Worm (Caenorhabditis elegans): ENCODE data around the gene F55C9.3.

Gene F55C9.3

ce11 chrV:19262349-19262748 lies 25.6 kb downstream of the F55C9.3 start, which contains the start of gene F21D9.2:
Gene F21D9.2, minus strand, starts transcription at chrV:19262449.
- TF ChIP-seq odd-2 (tag; optimal IDR thresholded peaks at IDR 0.05) (no peak), lim-6 (tag; optimal IDR thresholded peaks at IDR 0.05) (no peak), pros-1 (tag; optimal IDR thresholded peaks at IDR 0.05) (no peak), ceh-31 (tag; optimal IDR thresholded peaks at IDR 0.05) (no peak), syd-9 (tag; optimal IDR thresholded peaks at IDR 0.05) (no peak), ztf-16 (tag; optimal IDR thresholded peaks at IDR 0.05) (no peak), fkh-6 (tag; optimal IDR thresholded peaks at IDR 0.05) (no peak), ref-2 (tag; optimal IDR thresholded peaks at IDR 0.05) (no peak), npax-4 (tag; optimal IDR thresholded peaks at IDR 0.05) (no peak), hlh-30 (tag; optimal IDR thresholded peaks at IDR 0.05; ENCODE audit: insufficient read depth) (no peak), ceh-19 (GFP tag; optimal IDR thresholded peaks at IDR 0.05) (no peak), sox-4 (tag; optimal IDR thresholded peaks at IDR 0.05) (no peak), tbx-7 (tag; optimal IDR thresholded peaks at IDR 0.05) (no peak), ceh-9 (tag; optimal IDR thresholded peaks at IDR 0.05) (no peak), madf-2 (tag; optimal IDR thresholded peaks at IDR 0.05) (no peak), K09A11.1 (tag; optimal IDR thresholded peaks at IDR 0.05; ENCODE audit: insufficient read depth) (no peak), ceh-14 (tag; optimal IDR thresholded peaks at IDR 0.05) (no peak), sox-2 (GFP tag; IDR thresholded peaks at IDR 0.05) (no peak), T23F11.4 (GFP tag; optimal IDR thresholded peaks at IDR 0.05) (no peak)

ce11 chrV:19260686-19261085 lies 27.3 kb downstream of the F55C9.3 start:
- no peak for TF ChIP-seq Y22D7AL.16 (tag; optimal IDR thresholded peaks at IDR 0.05)
- no peak for TF ChIP-seq tbx-2 (tag; optimal IDR thresholded peaks at IDR 0.05)
- TF ChIP-seq nhr-11 (tag; optimal IDR thresholded peaks at IDR 0.05), result no peak
- no peak for TF ChIP-seq ets-4 (tag; optimal IDR thresholded peaks at IDR 0.05)
- TF ChIP-seq nfya-1 (tag; optimal IDR thresholded peaks at IDR 0.05), result no peak
- no peak for TF ChIP-seq F13H6.1 (tag; optimal IDR thresholded peaks at IDR 0.05)
- no peak for TF ChIP-seq C38D4.7 (GFP tag; optimal IDR thresholded peaks at IDR 0.05)
- TF ChIP-seq ztf-16 (tag; optimal IDR thresholded peaks at IDR 0.05), result no peak
- no peak for TF ChIP-seq hlh-15 (tag; optimal IDR thresholded peaks at IDR 0.05)
- TF ChIP-seq lim-6 (tag; optimal IDR thresholded peaks at IDR 0.05), result no peak
- no peak for TF ChIP-seq syd-9 (tag; optimal IDR thresholded peaks at IDR 0.05)
- no peak for TF ChIP-seq K02D7.2 (tag; optimal IDR thresholded peaks at IDR 0.05)
- TF ChIP-seq ceh-48 (tag; optimal IDR thresholded peaks at IDR 0.05), result no peak
- TF ChIP-seq rnt-1 (tag; optimal IDR thresholded peaks at IDR 0.05), result no peak
- TF ChIP-seq pros-1 (tag; optimal IDR thresholded peaks at IDR 0.05), result no peak
- no peak for TF ChIP-seq gmeb-2 (tag; optimal IDR thresholded peaks at IDR 0.05)
- TF ChIP-seq madf-2 (tag; optimal IDR thresholded peaks at IDR 0.05), result no peak
- TF ChIP-seq pha-2 (tag; optimal IDR thresholded peaks at IDR 0.05), result no peak
- no peak for TF ChIP-seq fkh-6 (tag; optimal IDR thresholded peaks at IDR 0.05)
- no peak for TF ChIP-seq ceh-18 (tag; optimal IDR thresholded peaks at IDR 0.05)

- no peak for TF ChIP-seq ceh-19 (GFP tag; optimal IDR thresholded peaks at IDR 0.05)
- no peak for TF ChIP-seq rnt-1 (tag; optimal IDR thresholded peaks at IDR 0.05)
- TF ChIP-seq ceh-18 (tag; optimal IDR thresholded peaks at IDR 0.05), result no peak
- TF ChIP-seq npax-4 (tag; optimal IDR thresholded peaks at IDR 0.05), result no peak
- TF ChIP-seq tbx-7 (tag; optimal IDR thresholded peaks at IDR 0.05), result no peak
- TF ChIP-seq sdc-2 (tag; optimal IDR thresholded peaks at IDR 0.05), result no peak
- TF ChIP-seq unc-86 (tag; optimal IDR thresholded peaks at IDR 0.05), result no peak
- no peak for TF ChIP-seq gmeb-2 (tag; optimal IDR thresholded peaks at IDR 0.05)
- TF ChIP-seq ceh-31 (tag; optimal IDR thresholded peaks at IDR 0.05), result no peak
- no peak for TF ChIP-seq ceh-24 (tag; optimal IDR thresholded peaks at IDR 0.05)
- no peak for TF ChIP-seq C38D4.7 (GFP tag; optimal IDR thresholded peaks at IDR 0.05)
- no peak for TF ChIP-seq pax-1 (tag; optimal IDR thresholded peaks at IDR 0.05)
- no peak for TF ChIP-seq K02D7.2 (tag; optimal IDR thresholded peaks at IDR 0.05)
- no peak for TF ChIP-seq Y22D7AL.16 (tag; optimal IDR thresholded peaks at IDR 0.05)
- TF ChIP-seq C08G9.2 (tag; optimal IDR thresholded peaks at IDR 0.05), result no peak
Observed at ce11 chrV:19259403-19259802, 28.6 kb downstream of the F55C9.3 start.
